Worm (Caenorhabditis elegans) whole organism, late embryonic: Measurements from ENCODE around the gene F56C9.6.
A peak's percentile ranks its signal among the peaks of the same experiment; 100 is the strongest.

ENCODE experiments used
- C08G9.2 ChIP-seq: sonication (generic microtip); optimal IDR thresholded peaks from 2 replicates; lab custom pipeline; 2016; ENCODE audit warnings: mild to moderate bottlenecking, missing genetic modification characterization, moderate library complexity, missing compliant biosample characterization
- F13H6.1 ChIP-seq: sonication (generic microtip); optimal IDR thresholded peaks from 2 replicates; lab custom pipeline; 2016; ENCODE audit warnings: missing genetic modification characterization, missing compliant biosample characterization
- K02D7.2 ChIP-seq: sonication (generic microtip); optimal IDR thresholded peaks from 2 replicates; lab custom pipeline; 2017; ENCODE audit warnings: mild to moderate bottlenecking, missing genetic modification characterization, missing compliant biosample characterization
- K09A11.1 ChIP-seq: sonication (generic microtip); optimal IDR thresholded peaks from 2 replicates; lab custom pipeline; 2017; ENCODE audit warnings: antibody characterized with exemption, mild to moderate bottlenecking, missing genetic modification characterization, missing compliant biosample characterization; ENCODE audit not compliant: insufficient read depth
- T23F11.4 ChIP-seq: fragments of 200-800 bp; sonication (Bioruptor generic); optimal IDR thresholded peaks from 2 replicates; lab custom pipeline; 2018; ENCODE audit warnings: mild to moderate bottlenecking, missing genetic modification characterization, missing compliant biosample characterization
- ceh-14 ChIP-seq: sonication (generic microtip); optimal IDR thresholded peaks from 2 replicates; lab custom pipeline; 2016; ENCODE audit warnings: missing genotype, missing genetic modification characterization, missing compliant biosample characterization
- ceh-19 ChIP-seq: fragments of 200-800 bp; sonication (Bioruptor generic); optimal IDR thresholded peaks from 2 replicates; lab custom pipeline; 2018; ENCODE audit warnings: mild to moderate bottlenecking, missing genetic modification characterization, missing compliant biosample characterization
- ceh-24 ChIP-seq: sonication (generic microtip); optimal IDR thresholded peaks from 2 replicates; lab custom pipeline; 2016; ENCODE audit warnings: mild to moderate bottlenecking, missing genetic modification characterization, missing compliant biosample characterization
- ceh-34 ChIP-seq: sonication (generic microtip); optimal IDR thresholded peaks from 2 replicates; lab custom pipeline; 2016; ENCODE audit warnings: mild to moderate bottlenecking, missing genetic modification characterization, missing compliant biosample characterization
- ceh-45 ChIP-seq: fragments of 200-800 bp; sonication (Bioruptor generic); IDR thresholded peaks from 2 replicates; pipeline ENCODE4 v1.3.6; 2022; ENCODE audit warnings: missing genetic modification reagents, missing genetic modification characterization, missing compliant biosample characterization
- ceh-48 ChIP-seq: sonication (generic microtip); optimal IDR thresholded peaks from 2 replicates; lab custom pipeline; 2016; ENCODE audit warnings: missing genetic modification characterization, inconsistent platforms, missing compliant biosample characterization
- ceh-6 ChIP-seq: fragments of 200-800 bp; sonication (Bioruptor generic); optimal IDR thresholded peaks from 2 replicates; lab custom pipeline; 2018; ENCODE audit warnings: mild to moderate bottlenecking, missing genetic modification characterization, missing compliant biosample characterization
- ceh-9 ChIP-seq: sonication (generic microtip); optimal IDR thresholded peaks from 2 replicates; lab custom pipeline; 2016; ENCODE audit warnings: mild to moderate bottlenecking, missing genetic modification characterization, inconsistent platforms, missing compliant biosample characterization
- che-1 ChIP-seq: sonication (generic microtip); optimal IDR thresholded peaks from 2 replicates; lab custom pipeline; 2016; ENCODE audit warnings: mild to moderate bottlenecking, missing genetic modification characterization, missing compliant biosample characterization
- dmd-4 ChIP-seq: sonication (generic microtip); optimal IDR thresholded peaks from 2 replicates; lab custom pipeline; 2016; ENCODE audit warnings: borderline replicate concordance, missing genetic modification characterization, missing compliant biosample characterization
- dve-1 ChIP-seq: sonication (generic microtip); optimal IDR thresholded peaks from 2 replicates; lab custom pipeline; 2017; ENCODE audit warnings: antibody characterized with exemption, mild to moderate bottlenecking, missing genetic modification characterization, missing compliant biosample characterization
- elt-2 ChIP-seq: sonication (generic microtip); optimal IDR thresholded peaks from 2 replicates; lab custom pipeline; 2016; ENCODE audit warnings: missing genetic modification reagents, missing genetic modification characterization, missing compliant biosample characterization
- elt-4 ChIP-seq: sonication (generic microtip); optimal IDR thresholded peaks from 2 replicates; lab custom pipeline; 2016; ENCODE audit warnings: missing genetic modification characterization, missing compliant biosample characterization
- ets-4 ChIP-seq: sonication (generic microtip); optimal IDR thresholded peaks from 2 replicates; lab custom pipeline; 2016; ENCODE audit warnings: missing genetic modification characterization, missing compliant biosample characterization
- eyg-1 ChIP-seq: sonication (generic microtip); optimal IDR thresholded peaks from 2 replicates; lab custom pipeline; 2016; ENCODE audit warnings: missing genotype, missing genetic modification characterization, missing compliant biosample characterization
- fax-1 ChIP-seq: sonication (generic microtip); optimal IDR thresholded peaks from 2 replicates; lab custom pipeline; 2016; ENCODE audit warnings: missing genotype, missing genetic modification characterization, missing compliant biosample characterization
- fkh-10 ChIP-seq: fragments of 150-350 bp; optimal IDR thresholded peaks from 2 replicates; lab custom pipeline; 2014; ENCODE audit warnings: missing biosample characterization, missing genetic modification reagents, missing genetic modification characterization
- fkh-6 ChIP-seq: sonication (generic microtip); optimal IDR thresholded peaks from 2 replicates; lab custom pipeline; 2016; ENCODE audit warnings: missing genetic modification characterization, missing compliant biosample characterization
- gmeb-2 ChIP-seq: sonication (generic microtip); optimal IDR thresholded peaks from 2 replicates; lab custom pipeline; 2016; ENCODE audit warnings: missing genetic modification characterization, inconsistent platforms, missing compliant biosample characterization
- hlh-13 ChIP-seq: fragments of 200-800 bp; sonication (Bioruptor generic); optimal IDR thresholded peaks from 2 replicates; lab custom pipeline; 2018; ENCODE audit warnings: mild to moderate bottlenecking, missing genetic modification characterization, missing compliant biosample characterization
- hlh-6 ChIP-seq: sonication (generic microtip); optimal IDR thresholded peaks from 2 replicates; lab custom pipeline; 2016; ENCODE audit warnings: missing genotype, missing genetic modification characterization, missing compliant biosample characterization
- hlh-8 ChIP-seq: sonication (generic microtip); optimal IDR thresholded peaks from 2 replicates; lab custom pipeline; 2016; ENCODE audit warnings: missing genotype, missing genetic modification characterization, missing compliant biosample characterization
- lin-11 ChIP-seq: fragments of 200-800 bp; sonication (Bioruptor generic); optimal IDR thresholded peaks from 2 replicates; lab custom pipeline; 2018; ENCODE audit warnings: mild to moderate bottlenecking, missing genetic modification characterization, missing compliant biosample characterization
- madf-2 ChIP-seq: sonication (generic microtip); optimal IDR thresholded peaks from 2 replicates; lab custom pipeline; 2017; ENCODE audit warnings: missing genetic modification characterization, missing compliant biosample characterization
- mec-3 ChIP-seq: sonication (generic microtip); optimal IDR thresholded peaks from 2 replicates; lab custom pipeline; 2016; ENCODE audit warnings: borderline replicate concordance, missing genetic modification characterization, missing compliant biosample characterization
- nfya-1 ChIP-seq: sonication (generic microtip); optimal IDR thresholded peaks from 2 replicates; lab custom pipeline; 2017; ENCODE audit warnings: missing genetic modification characterization, mild to moderate bottlenecking, missing compliant biosample characterization, antibody characterized with exemption, moderate library complexity
- nhr-11 ChIP-seq: fragments of 150-350 bp; optimal IDR thresholded peaks from 2 replicates; lab custom pipeline; 2014; ENCODE audit warnings: missing biosample characterization, missing genetic modification characterization
- nhr-232 ChIP-seq: sonication (generic microtip); optimal IDR thresholded peaks from 2 replicates; lab custom pipeline; 2016; ENCODE audit warnings: missing genetic modification characterization, missing compliant biosample characterization
- npax-4 ChIP-seq: sonication (generic microtip); optimal IDR thresholded peaks from 2 replicates; lab custom pipeline; 2016; ENCODE audit warnings: missing genetic modification characterization, missing compliant biosample characterization
- pag-3 ChIP-seq: sonication (generic microtip); optimal IDR thresholded peaks from 2 replicates; lab custom pipeline; 2016; ENCODE audit warnings: missing compliant biosample characterization, missing genetic modification characterization, borderline replicate concordance
- pat-9 ChIP-seq: fragments of 200-800 bp; sonication (Bioruptor generic); optimal IDR thresholded peaks from 2 replicates; lab custom pipeline; 2018; ENCODE audit warnings: mild to moderate bottlenecking, missing genetic modification characterization, moderate library complexity, missing compliant biosample characterization
- pax-1 ChIP-seq: fragments of 150-350 bp; optimal IDR thresholded peaks from 2 replicates; lab custom pipeline; 2014; ENCODE audit warnings: missing biosample characterization, missing genetic modification characterization
- pha-2 ChIP-seq: sonication (generic microtip); optimal IDR thresholded peaks from 2 replicates; lab custom pipeline; 2017; ENCODE audit warnings: mild to moderate bottlenecking, missing genetic modification characterization, missing compliant biosample characterization
- pha-4 ChIP-seq: fragments of 150-350 bp; optimal IDR thresholded peaks from 2 replicates; lab custom pipeline; 2018; ENCODE audit warnings: missing biosample characterization, missing genetic modification reagents, missing genetic modification characterization
- pqm-1 ChIP-seq: sonication (generic microtip); optimal IDR thresholded peaks from 2 replicates; lab custom pipeline; 2016; ENCODE audit warnings: missing genetic modification characterization, missing compliant biosample characterization
- sox-2 ChIP-seq: fragments of 200-800 bp; sonication (Bioruptor generic); IDR thresholded peaks from 2 replicates; pipeline ENCODE4 v1.3.6; 2022; ENCODE audit warnings: missing genetic modification reagents, missing genetic modification characterization, missing compliant biosample characterization
- sox-4 ChIP-seq: sonication (generic microtip); optimal IDR thresholded peaks from 2 replicates; lab custom pipeline; 2017; ENCODE audit warnings: mild to moderate bottlenecking, missing genetic modification characterization, inconsistent platforms, missing compliant biosample characterization
- syd-9 ChIP-seq: sonication (generic microtip); optimal IDR thresholded peaks from 2 replicates; lab custom pipeline; 2016; ENCODE audit warnings: mild to moderate bottlenecking, missing genetic modification characterization, moderate library complexity, missing compliant biosample characterization
- tbx-2 ChIP-seq: sonication (generic microtip); optimal IDR thresholded peaks from 2 replicates; lab custom pipeline; 2016; ENCODE audit warnings: missing genetic modification characterization, missing compliant biosample characterization
- tbx-7 ChIP-seq: sonication (generic microtip); optimal IDR thresholded peaks from 2 replicates; lab custom pipeline; 2016; ENCODE audit warnings: missing genotype, missing genetic modification characterization, missing compliant biosample characterization
- ttx-3 ChIP-seq: sonication (generic microtip); optimal IDR thresholded peaks from 2 replicates; lab custom pipeline; 2016; ENCODE audit warnings: missing genetic modification reagents, missing genetic modification characterization, missing compliant biosample characterization
- unc-42 ChIP-seq: sonication (generic microtip); optimal IDR thresholded peaks from 2 replicates; lab custom pipeline; 2016; ENCODE audit warnings: missing genotype, missing genetic modification characterization, missing compliant biosample characterization
- unc-86 ChIP-seq: sonication (generic microtip); optimal IDR thresholded peaks from 2 replicates; lab custom pipeline; 2016; ENCODE audit warnings: missing genetic modification characterization, missing compliant biosample characterization
- zip-5 ChIP-seq: sonication (generic microtip); optimal IDR thresholded peaks from 2 replicates; lab custom pipeline; 2016; ENCODE audit warnings: missing genetic modification characterization, missing compliant biosample characterization

Gene F56C9.6

DNA sequence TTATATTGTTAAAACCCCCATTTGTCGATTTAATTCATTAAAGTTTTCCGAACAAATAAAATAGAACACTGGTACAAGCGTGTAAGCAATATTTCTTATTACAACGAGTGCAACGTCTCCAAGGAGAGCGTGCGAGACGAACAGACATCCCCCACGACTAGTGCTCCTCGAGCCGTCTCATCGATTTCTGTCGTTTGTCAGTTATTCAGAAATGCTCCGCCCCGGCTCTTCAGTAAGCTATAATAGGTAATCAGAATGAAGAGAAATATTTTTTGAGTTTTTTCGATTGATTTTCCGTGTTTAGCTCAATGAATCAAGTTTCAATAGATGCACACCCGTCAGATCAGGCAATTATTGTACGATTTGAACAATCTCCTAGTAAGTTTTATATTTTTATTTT lies 28.1 kb upstream of the F56C9.6 start, which contains the start of gene kap-1:
Gene kap-1 (plus strand): TSS at position 143 of the 400 bp plus-strand sequence.
- TF ChIP-seq ceh-45 (GFP tag; lab: Robert Waterston, UW) (no peak), unc-86 (no peak), hlh-8 (no peak), npax-4 (no peak), ceh-48 (tag; lab: Kevin White, UChicago) (peak; percentile 40)

ce11 chrIII:7338009-7338408 lies 27.4 kb upstream of the F56C9.6 start:
- TF ChIP-seq unc-86 (no peak), ceh-34 (tag; lab: Kevin White, UChicago) (no peak), pha-4 (tag; lab: Kevin White, UChicago) (no peak), ceh-9 (no peak), pqm-1 (tag; lab: Kevin White, UChicago) (no peak), ceh-45 (GFP tag; lab: Robert Waterston, UW) (no peak), nhr-11 (tag; lab: Kevin White, UChicago) (no peak), ceh-19 (GFP tag; lab: Kevin White, UChicago) (no peak), elt-2 (no peak), K02D7.2 (no peak), dve-1 (no peak), tbx-2 (tag; lab: Kevin White, UChicago) (no peak), elt-4 (no peak), ceh-14 (tag; lab: Kevin White, UChicago) (no peak), tbx-7 (tag; lab: Kevin White, UChicago) (no peak), ets-4 (tag; lab: Kevin White, UChicago) (no peak), T23F11.4 (GFP tag; lab: Kevin White, UChicago) (no peak)

DNA sequence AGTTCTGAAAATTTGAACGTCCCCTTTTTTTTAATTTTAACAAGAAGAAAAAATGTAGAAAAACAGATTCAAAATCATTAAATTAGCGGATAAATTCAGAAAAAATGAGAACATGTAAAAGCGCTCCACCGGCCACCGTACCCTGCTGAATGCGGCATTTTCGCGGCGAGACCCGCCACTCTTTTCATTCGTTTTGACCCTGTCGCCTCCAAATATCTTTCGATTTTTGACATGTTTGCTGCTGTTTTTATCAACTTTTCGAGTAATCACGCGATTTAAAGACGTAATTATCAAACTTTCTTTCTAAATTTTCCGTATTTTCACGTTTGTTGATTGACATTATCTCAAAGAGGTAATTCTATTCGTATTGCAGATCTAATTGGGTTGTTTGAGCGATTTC lies 25.6 kb upstream of the F56C9.6 start, which contains the start of gene gsp-2:
Gene gsp-2 (plus strand): TSS at position 374 of the 400 bp plus-strand sequence.
- TF ChIP-seq hlh-6 (tag; lab: Kevin White, UChicago) (no peak), unc-42 (tag; lab: Kevin White, UChicago) (peak; percentile 23), pha-2 (tag; lab: Kevin White, UChicago) (no peak), madf-2 (tag; lab: Kevin White, UChicago) (no peak), dmd-4 (tag; lab: Kevin White, UChicago) (no peak), ceh-24 (tag; lab: Kevin White, UChicago) (no peak), lin-11 (tag; lab: Kevin White, UChicago) (no peak), che-1 (tag; lab: Kevin White, UChicago) (peak; percentile 0), gmeb-2 (tag; lab: Kevin White, UChicago) (no peak), fax-1 (tag; lab: Kevin White, UChicago) (no peak), K09A11.1 (tag; lab: Kevin White, UChicago) (no peak), F13H6.1 (tag; lab: Kevin White, UChicago) (no peak), dve-1 (peak; percentile 16), nhr-232 (tag; lab: Kevin White, UChicago) (no peak), nfya-1 (tag; lab: Kevin White, UChicago) (peak; percentile 74), pag-3 (no peak), ceh-9 (no peak), tbx-7 (tag; lab: Kevin White, UChicago) (no peak), ceh-6 (no peak), nhr-11 (tag; lab: Kevin White, UChicago) (no peak), hlh-8 (no peak), sox-2 (no peak), ceh-48 (tag; lab: Kevin White, UChicago) (no peak), pax-1 (tag; lab: Kevin White, UChicago) (no peak), eyg-1 (tag; lab: Kevin White, UChicago) (no peak), pat-9 (tag; lab: Kevin White, UChicago) (no peak), ceh-14 (tag; lab: Kevin White, UChicago) (no peak), syd-9 (tag; lab: Kevin White, UChicago) (no peak), zip-5 (tag; lab: Kevin White, UChicago) (no peak), elt-4 (no peak), C08G9.2 (tag; lab: Kevin White, UChicago) (no peak), ttx-3 (tag; lab: Kevin White, UChicago) (no peak), mec-3 (tag; lab: Kevin White, UChicago) (no peak), npax-4 (no peak), fkh-10 (GFP tag; lab: Kevin White, UChicago) (no peak), fkh-6 (tag; lab: Kevin White, UChicago) (no peak), sox-4 (tag; lab: Kevin White, UChicago) (no peak), hlh-13 (GFP tag; lab: Kevin White, UChicago) (no peak), ceh-45 (GFP tag; lab: Robert Waterston, UW) (no peak)
